Worm (Caenorhabditis elegans): ENCODE data around the gene T05A10.6.

ce11 chrX:10746388-10746787 lies 48.2 kb downstream of the T05A10.6 start, which contains the start of gene R07A4.2:
- TF ChIP-seq ceh-22 (tag; optimal IDR thresholded peaks at IDR 0.05) (no peak), ceh-19 (GFP tag; optimal IDR thresholded peaks at IDR 0.05) (no peak), madf-2 (tag; optimal IDR thresholded peaks at IDR 0.05) (no peak), ceh-14 (tag; optimal IDR thresholded peaks at IDR 0.05) (no peak), sox-4 (tag; optimal IDR thresholded peaks at IDR 0.05) (no peak)

All from whole organism, late embryonic.